Worm (Caenorhabditis elegans) whole organism, midembryonic: ENCODE results near the gene tsp-21.

ENCODE experiments used
- T22C8.4 ChIP-seq: fragments of 200-800 bp; sonication (Bioruptor generic); IDR thresholded peaks from 2 replicates; pipeline ENCODE4 v1.3.6; 2022; ENCODE audit warnings: missing genetic modification characterization, missing compliant biosample characterization
- cog-1 ChIP-seq: sonication (generic microtip); optimal IDR thresholded peaks from 2 replicates; lab custom pipeline; 2016; ENCODE audit warnings: missing genetic modification characterization, missing compliant biosample characterization
- flt-1 ChIP-seq: fragments of 200-800 bp; sonication (Bioruptor generic); IDR thresholded peaks from 2 replicates; pipeline ENCODE4 v1.3.6; 2022; ENCODE audit warnings: missing genetic modification characterization, missing compliant biosample characterization
- klf-2 ChIP-seq: fragments of 200-800 bp; sonication (Bioruptor generic); conservative IDR thresholded peaks from 2 replicates; pipeline ENCODE4 v1.3.6; 2022; ENCODE audit warnings: missing genetic modification reagents, missing genetic modification characterization, missing compliant biosample characterization
- med-1 ChIP-seq: sonication (generic microtip); optimal IDR thresholded peaks from 2 replicates; lab custom pipeline; 2017; ENCODE audit warnings: missing genetic modification characterization, mild to moderate bottlenecking, missing compliant biosample characterization, antibody characterized with exemption, missing genetic modification reagents; ENCODE audit not compliant: insufficient read depth
- ref-1 ChIP-seq: fragments of 200-800 bp; sonication (Bioruptor generic); conservative IDR thresholded peaks from 2 replicates; pipeline ENCODE4 v1.3.6; 2022; ENCODE audit warnings: missing genetic modification reagents, missing genetic modification characterization, missing compliant biosample characterization
- tab-1 ChIP-seq: fragments of 200-800 bp; sonication (Bioruptor generic); IDR thresholded peaks from 2 replicates; pipeline ENCODE4 v1.3.6; 2022; ENCODE audit warnings: missing genetic modification characterization, missing compliant biosample characterization
- ztf-23 ChIP-seq: fragments of 200-800 bp; sonication (Bioruptor generic); IDR thresholded peaks from 2 replicates; pipeline ENCODE4 v1.3.6; 2022; ENCODE audit warnings: missing genetic modification reagents, missing genetic modification characterization, missing compliant biosample characterization
- ztf-29 ChIP-seq: fragments of 200-800 bp; sonication (Bioruptor generic); IDR thresholded peaks from 2 replicates; pipeline ENCODE4 v1.3.6; 2022; ENCODE audit warnings: missing genetic modification reagents, missing genetic modification characterization, missing compliant biosample characterization

The tsp-21 gene

DNA sequence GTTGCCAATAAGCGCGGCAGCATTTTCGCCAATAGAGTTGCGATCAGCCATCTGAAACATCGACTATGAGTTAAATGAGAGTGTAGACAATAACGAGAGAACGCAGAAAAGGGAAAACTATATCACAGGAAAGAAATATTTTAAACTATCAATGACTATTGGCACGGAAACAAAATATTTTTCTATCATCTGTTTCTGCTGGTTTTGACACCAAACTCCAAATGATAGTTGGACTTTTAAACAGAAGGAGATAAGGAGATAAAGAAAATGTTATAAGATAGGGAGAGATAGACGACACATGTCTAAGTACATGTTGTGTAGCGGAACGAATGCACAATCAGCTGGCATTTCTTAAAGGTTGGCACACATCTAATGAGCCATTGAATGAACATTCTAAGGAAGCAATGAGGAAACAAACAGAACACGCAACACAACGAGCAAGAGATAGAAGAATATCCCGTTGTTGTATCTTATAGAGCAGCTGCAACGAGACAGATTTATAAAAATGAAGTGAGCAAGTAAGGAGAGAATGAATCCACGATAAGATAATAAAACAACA lies 22.4 kb downstream of the tsp-21 start, which contains the start of gene cysl-1:
Gene cysl-1 (minus strand): TSS at position 51 of the 559 bp plus-strand sequence.
- TF ChIP-seq T22C8.4 (GFP tag; lab: Robert Waterston, UW) (no peak), ztf-29 (GFP tag; lab: Robert Waterston, UW) (no peak), flt-1 (GFP tag; lab: Robert Waterston, UW) (no peak), klf-2 (GFP tag; lab: Robert Waterston, UW) (no peak), ztf-23 (GFP tag; lab: Robert Waterston, UW) (no peak), ref-1 (GFP tag; lab: Robert Waterston, UW) (no peak), med-1 (GFP tag; lab: Kevin White, UChicago) (no peak), tab-1 (GFP tag; lab: Robert Waterston, UW) (no peak), cog-1 (tag; lab: Kevin White, UChicago) (no peak)

DNA sequence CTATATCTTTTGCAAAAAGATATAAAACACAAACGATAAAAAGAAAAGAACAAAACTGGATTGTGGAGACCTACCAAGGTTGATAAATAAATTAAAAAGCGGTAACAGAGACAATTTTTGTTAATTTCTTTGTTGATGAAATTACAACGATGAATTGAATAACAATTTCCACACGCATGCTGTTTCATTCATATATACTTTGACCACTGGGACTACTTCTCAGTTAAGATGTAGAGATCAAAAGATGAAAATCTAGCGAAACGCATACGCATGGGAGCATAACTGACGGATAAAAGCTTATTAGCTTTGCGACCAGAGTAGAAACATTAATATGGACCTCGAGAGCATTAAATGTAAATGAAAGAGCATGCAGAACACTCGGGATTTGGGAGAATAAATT lies 23.9 kb downstream of the tsp-21 start:
- TF ChIP-seq ref-1 (GFP tag; lab: Robert Waterston, UW), result no peak
- TF ChIP-seq T22C8.4 (GFP tag; lab: Robert Waterston, UW), result no peak
- TF ChIP-seq cog-1 (tag; lab: Kevin White, UChicago), result no peak
- TF ChIP-seq tab-1 (GFP tag; lab: Robert Waterston, UW), result no peak
- no peak for TF ChIP-seq klf-2 (GFP tag; lab: Robert Waterston, UW)
- TF ChIP-seq med-1 (GFP tag; lab: Kevin White, UChicago), result no peak
- no peak for TF ChIP-seq flt-1 (GFP tag; lab: Robert Waterston, UW)
- TF ChIP-seq ztf-23 (GFP tag; lab: Robert Waterston, UW), result no peak
- no peak for TF ChIP-seq ztf-29 (GFP tag; lab: Robert Waterston, UW)

DNA sequence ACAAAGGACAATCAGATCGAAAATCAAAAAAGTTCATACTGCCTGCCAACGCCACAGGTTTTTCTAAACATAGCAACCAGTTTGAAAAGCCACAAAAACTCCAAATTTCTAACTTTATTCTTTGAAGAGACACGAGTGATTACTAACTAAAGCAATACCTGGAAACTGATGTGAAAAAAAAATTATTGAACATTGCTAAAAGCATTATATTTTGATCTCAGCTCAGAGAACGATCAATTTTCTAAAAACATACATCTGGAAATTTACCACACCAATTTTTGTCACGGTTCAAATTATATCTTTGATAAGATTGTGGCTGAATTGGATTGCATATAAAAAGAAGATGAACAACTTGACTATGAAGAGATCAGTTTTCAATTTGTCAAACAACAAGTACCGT lies 25.3 kb downstream of the tsp-21 start:
- TF ChIP-seq ztf-29 (GFP tag; lab: Robert Waterston, UW) (no peak), T22C8.4 (GFP tag; lab: Robert Waterston, UW) (no peak), med-1 (GFP tag; lab: Kevin White, UChicago) (no peak), ztf-23 (GFP tag; lab: Robert Waterston, UW) (no peak), flt-1 (GFP tag; lab: Robert Waterston, UW) (no peak), cog-1 (tag; lab: Kevin White, UChicago) (no peak), tab-1 (GFP tag; lab: Robert Waterston, UW) (no peak), ref-1 (GFP tag; lab: Robert Waterston, UW) (no peak), klf-2 (GFP tag; lab: Robert Waterston, UW) (no peak)

DNA sequence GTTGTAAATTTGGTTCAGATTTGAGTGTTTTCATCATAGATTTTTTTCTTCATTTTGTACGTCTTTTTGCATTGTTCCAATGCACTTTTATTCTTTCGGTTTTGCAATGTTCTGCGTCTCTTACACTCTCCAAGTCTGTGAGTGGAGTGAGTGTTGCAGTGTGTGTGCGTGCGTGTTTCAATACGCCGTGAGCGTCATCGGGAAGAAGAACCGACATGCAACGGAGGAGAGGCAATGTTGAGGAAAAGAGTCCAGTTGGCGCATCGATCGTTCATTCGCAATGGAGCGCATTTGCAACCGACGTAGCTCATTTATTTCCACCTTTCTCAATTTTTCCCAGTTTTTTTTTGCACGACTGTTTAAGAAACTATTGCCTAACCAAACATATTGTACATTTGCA lies 26.4 kb downstream of the tsp-21 start, which contains the start of gene ZC506.1:
Gene ZC506.1 (plus strand): TSS at position 400 of the 400 bp plus-strand sequence.
- no peak for TF ChIP-seq ztf-29 (GFP tag; lab: Robert Waterston, UW)
- TF ChIP-seq klf-2 (GFP tag; lab: Robert Waterston, UW), result no peak
- peak; percentile 95 for TF ChIP-seq T22C8.4 (GFP tag; lab: Robert Waterston, UW)
- TF ChIP-seq flt-1 (GFP tag; lab: Robert Waterston, UW), result peak; percentile 79
- TF ChIP-seq med-1 (GFP tag; lab: Kevin White, UChicago), result no peak
- TF ChIP-seq tab-1 (GFP tag; lab: Robert Waterston, UW), result no peak
- TF ChIP-seq cog-1 (tag; lab: Kevin White, UChicago), result peak; percentile 93
- TF ChIP-seq ref-1 (GFP tag; lab: Robert Waterston, UW), result no peak
- TF ChIP-seq ztf-23 (GFP tag; lab: Robert Waterston, UW), result peak; percentile 72

DNA sequence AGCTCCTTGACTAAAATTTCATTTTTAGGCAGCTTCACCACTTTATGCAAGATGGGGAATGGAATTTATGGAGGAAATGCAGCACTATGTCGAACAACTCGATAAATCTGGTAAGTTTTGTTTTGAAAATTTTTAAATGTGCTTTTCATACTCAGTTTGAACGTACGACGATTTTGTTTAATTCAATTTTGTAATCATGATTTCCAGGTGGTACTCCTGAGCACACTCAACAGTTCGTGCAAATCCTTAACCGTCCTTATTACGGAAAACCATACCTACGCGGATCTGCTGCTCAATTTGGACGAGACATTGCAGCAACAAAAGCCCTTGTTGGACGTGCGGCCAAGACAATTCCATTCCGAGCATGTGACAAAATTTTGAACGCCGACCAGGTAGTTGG lies 30.4 kb downstream of the tsp-21 start:
- TF ChIP-seq ref-1 (GFP tag; lab: Robert Waterston, UW) (no peak), ztf-23 (GFP tag; lab: Robert Waterston, UW) (no peak), med-1 (GFP tag; lab: Kevin White, UChicago) (no peak), cog-1 (tag; lab: Kevin White, UChicago) (no peak), ztf-29 (GFP tag; lab: Robert Waterston, UW) (no peak), flt-1 (GFP tag; lab: Robert Waterston, UW) (no peak), T22C8.4 (GFP tag; lab: Robert Waterston, UW) (no peak), tab-1 (GFP tag; lab: Robert Waterston, UW) (no peak), klf-2 (GFP tag; lab: Robert Waterston, UW) (no peak)

DNA sequence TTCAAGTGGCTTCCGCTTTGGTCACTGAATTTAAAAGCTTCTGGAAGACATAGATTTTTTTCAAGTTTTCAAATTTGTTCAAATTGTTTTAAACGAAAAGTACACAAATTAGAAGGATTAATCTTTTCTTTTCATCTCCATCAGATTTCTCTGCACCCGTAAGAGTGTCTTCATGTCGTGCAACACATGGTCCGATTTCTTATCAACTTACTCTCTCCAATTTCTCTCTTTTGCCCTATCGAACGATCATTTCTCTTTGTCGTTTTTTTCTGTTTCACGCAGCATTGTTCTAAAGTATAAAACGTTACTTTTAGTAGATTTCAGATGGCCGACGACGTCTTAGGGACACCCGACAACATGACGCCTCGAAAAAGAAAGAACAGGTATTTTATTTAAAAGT lies 33.1 kb downstream of the tsp-21 start, which contains the start of gene pssy-1:
Gene pssy-1 (plus strand): TSS at position 318 of the 400 bp plus-strand sequence.
- TF ChIP-seq T22C8.4 (GFP tag; lab: Robert Waterston, UW) (no peak), klf-2 (GFP tag; lab: Robert Waterston, UW) (no peak), flt-1 (GFP tag; lab: Robert Waterston, UW) (no peak), ztf-23 (GFP tag; lab: Robert Waterston, UW) (no peak), tab-1 (GFP tag; lab: Robert Waterston, UW) (no peak), med-1 (GFP tag; lab: Kevin White, UChicago) (no peak), ref-1 (GFP tag; lab: Robert Waterston, UW) (no peak), cog-1 (tag; lab: Kevin White, UChicago) (no peak)

DNA sequence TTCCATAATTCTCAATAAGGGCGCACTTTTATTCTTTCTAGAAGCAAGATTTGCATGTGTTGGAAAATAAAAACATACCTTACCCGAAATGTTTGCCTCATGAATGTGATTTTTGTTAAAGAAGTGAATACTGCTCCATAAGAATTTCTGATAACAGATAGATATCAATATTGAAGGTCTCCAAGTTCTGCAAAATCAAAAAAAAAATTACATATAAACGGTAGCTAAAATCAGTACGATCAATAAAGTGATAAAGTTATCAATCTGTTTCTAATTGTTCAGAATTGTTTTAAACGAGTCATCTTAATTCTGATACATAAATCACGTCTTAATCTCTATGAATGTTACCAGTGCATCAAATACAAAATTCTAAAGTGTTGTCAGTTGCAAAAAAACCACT lies 44.0 kb downstream of the tsp-21 start, which contains the start of gene mgl-1:
Gene mgl-1 (minus strand): TSS at position 101 of the 400 bp plus-strand sequence.
- no peak for TF ChIP-seq tab-1 (GFP tag; lab: Robert Waterston, UW)
- no peak for TF ChIP-seq T22C8.4 (GFP tag; lab: Robert Waterston, UW)

DNA sequence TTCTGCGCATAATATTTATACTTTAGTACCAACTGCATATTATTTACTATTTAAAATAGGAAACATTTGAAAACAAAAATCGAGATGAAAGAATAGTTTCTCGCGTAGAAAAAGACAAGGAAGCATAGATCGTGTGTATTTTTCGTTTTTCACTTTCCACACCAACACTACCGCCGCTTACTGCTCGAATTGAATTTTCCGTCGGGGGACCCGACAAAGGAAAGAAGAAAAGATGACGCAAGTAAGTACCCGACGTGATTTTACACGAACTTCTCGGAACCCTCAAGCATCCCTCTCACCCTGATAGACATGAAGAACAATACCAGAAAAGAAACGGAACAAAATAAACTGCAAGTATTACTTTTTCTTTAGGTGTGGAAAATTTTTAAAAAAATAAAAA lies 49.1 kb downstream of the tsp-21 start:
- TF ChIP-seq T22C8.4 (GFP tag; lab: Robert Waterston, UW) (no peak), ztf-23 (GFP tag; lab: Robert Waterston, UW) (no peak), ztf-29 (GFP tag; lab: Robert Waterston, UW) (no peak), flt-1 (GFP tag; lab: Robert Waterston, UW) (no peak), ref-1 (GFP tag; lab: Robert Waterston, UW) (no peak), med-1 (GFP tag; lab: Kevin White, UChicago) (no peak), tab-1 (GFP tag; lab: Robert Waterston, UW) (no peak), cog-1 (tag; lab: Kevin White, UChicago) (no peak), klf-2 (GFP tag; lab: Robert Waterston, UW) (no peak)
